Fruit fly (Drosophila melanogaster) S2 (cell line): ENCODE results near the gene sog.
A peak's percentile ranks its signal among the peaks of the same experiment; 100 is the strongest.

Source experiments
- CG8478 ChIP-seq: fragments of >200 bp; optimal IDR thresholded peaks from 2 replicates; lab custom pipeline; 2018
- CTCF ChIP-seq, 2 experiments: fragments of >200 bp; optimal IDR thresholded peaks; 2 replicates each; lab custom pipeline; 2018

sog gene

dm6 chrX:15609351-15609750 is 23.9 kb downstream of the sog start:
- no peak for TF ChIP-seq CG8478 (lab: Kevin White, UChicago)
- TF ChIP-seq CTCF (optimal IDR thresholded peaks at IDR 0.05; lab: Kevin White, UChicago): no peak

DNA sequence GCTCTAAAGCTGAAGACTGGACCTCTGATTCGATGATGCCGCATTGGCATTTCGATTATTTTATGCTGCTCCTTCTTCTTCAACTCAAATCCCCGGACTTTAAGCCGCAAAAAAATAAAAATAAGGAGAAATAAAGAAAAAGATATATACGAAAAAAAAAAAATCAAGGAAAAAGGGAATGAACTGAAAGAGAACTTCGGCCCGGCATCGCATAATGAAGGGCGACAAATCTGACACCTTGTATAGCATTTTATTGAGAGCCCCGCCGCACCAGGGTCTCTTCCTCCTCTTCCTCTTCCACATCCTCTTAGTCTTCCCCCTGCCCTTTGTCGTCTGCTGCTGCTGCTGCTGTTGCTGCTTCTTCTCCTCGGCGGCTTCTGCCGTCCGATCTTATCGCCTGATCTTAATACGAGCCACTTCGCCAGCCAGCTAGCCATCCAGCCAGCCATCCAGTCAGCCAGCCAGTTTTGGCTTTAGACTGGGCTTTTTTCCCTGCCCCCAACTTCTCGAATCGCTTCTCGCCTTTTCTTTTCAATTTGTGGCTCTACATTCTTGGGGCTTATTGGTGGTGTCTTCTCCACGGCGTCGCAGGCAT is 24.4 kb downstream of the sog start:
- no peak for TF ChIP-seq CTCF (optimal IDR thresholded peaks at IDR 0.05; lab: Kevin White, UChicago)
- TF ChIP-seq CG8478 (lab: Kevin White, UChicago): no peak

- no peak for TF ChIP-seq CTCF (optimal IDR thresholded peaks at IDR 0.05; lab: Kevin White, UChicago)
- no peak for TF ChIP-seq CG8478 (lab: Kevin White, UChicago)
Observed at dm6 chrX:15602438-15602837, 30.8 kb downstream of the sog start.

dm6 chrX:15601285-15601684 is 31.9 kb downstream of the sog start:
- TF ChIP-seq CTCF (optimal IDR thresholded peaks at IDR 0.05; lab: Kevin White, UChicago) (no peak), CG8478 (lab: Kevin White, UChicago) (no peak)

dm6 chrX:15599697-15600096 is 33.5 kb downstream of the sog start:
- no peak for TF ChIP-seq CTCF (optimal IDR thresholded peaks at IDR 0.05; lab: Kevin White, UChicago)
- no peak for TF ChIP-seq CG8478 (lab: Kevin White, UChicago)

- TF ChIP-seq CTCF (optimal IDR thresholded peaks at IDR 0.05; lab: Kevin White, UChicago) (peak; percentile 78 to 92), CG8478 (lab: Kevin White, UChicago) (no peak)
Observed at dm6 chrX:15594230-15594857, 38.9 kb downstream of the sog start.

dm6 chrX:15593477-15594229 is 39.6 kb downstream of the sog start, which contains the start of gene Chsy:
Chsy (minus strand) TSS chrX:15593534.
- TF ChIP-seq CG8478 (lab: Kevin White, UChicago): no peak
- TF ChIP-seq CTCF (optimal IDR thresholded peaks at IDR 0.05; lab: Kevin White, UChicago): no peak

DNA sequence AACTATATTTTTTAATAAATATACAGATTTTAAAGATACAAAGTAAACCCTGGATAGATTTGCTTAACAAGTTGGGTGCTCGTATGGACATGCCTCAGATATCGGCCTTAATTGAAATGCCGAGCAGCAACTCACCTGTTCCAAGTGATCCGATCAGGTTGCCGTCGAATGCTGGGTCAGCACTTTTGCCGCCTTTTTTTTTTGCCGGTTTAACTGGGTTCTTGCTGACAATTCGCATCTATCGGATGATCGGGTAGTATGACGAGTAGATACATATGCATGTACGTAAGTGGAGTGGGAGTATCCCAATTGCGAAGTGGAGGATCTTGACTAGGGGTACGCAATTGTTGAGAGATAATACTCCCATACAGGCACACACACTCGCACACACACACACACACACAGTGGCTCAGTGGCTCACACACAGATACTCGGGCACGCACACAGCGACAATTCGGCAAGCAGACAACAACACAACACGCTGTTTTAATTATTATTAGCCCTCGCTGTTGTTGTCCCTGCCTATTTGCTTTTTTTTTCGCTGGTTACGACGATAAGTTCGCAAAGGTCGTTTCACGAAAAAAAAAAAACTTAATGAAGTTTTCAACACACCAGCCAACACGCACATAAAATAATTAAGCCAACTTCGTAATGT is 40.3 kb downstream of the sog start:
- TF ChIP-seq CTCF (optimal IDR thresholded peaks at IDR 0.05; lab: Kevin White, UChicago) (no peak), CG8478 (lab: Kevin White, UChicago) (no peak)

- TF ChIP-seq CTCF (optimal IDR thresholded peaks at IDR 0.05; lab: Kevin White, UChicago) (no peak), CG8478 (lab: Kevin White, UChicago) (no peak)
Observed at dm6 chrX:15591721-15592491, 41.3 kb downstream of the sog start.

DNA sequence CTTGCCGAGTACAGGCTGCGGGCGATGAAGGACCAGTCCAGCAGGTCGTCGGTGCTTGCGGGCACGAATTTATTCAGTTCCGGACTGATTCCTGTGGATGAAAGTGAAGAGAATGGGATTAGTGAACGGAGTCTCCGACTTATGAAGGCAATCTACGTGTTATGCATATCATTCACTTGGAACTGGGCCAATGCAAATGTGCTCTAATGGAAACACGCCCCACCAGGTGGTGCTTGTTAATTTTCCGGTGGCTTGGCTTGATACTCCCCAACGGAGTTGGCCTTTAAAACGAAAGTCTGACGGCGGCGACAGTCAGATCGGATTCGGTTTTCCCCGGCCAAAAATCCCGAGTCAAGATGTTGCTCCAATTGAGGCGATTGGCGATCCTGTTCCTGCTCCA is 45.8 kb downstream of the sog start, which contains the start of gene Alp11:
Alp11 (plus strand) TSS at position 301 of the 400 bp plus-strand sequence.
- TF ChIP-seq CTCF (optimal IDR thresholded peaks at IDR 0.05; lab: Kevin White, UChicago) (no peak), CG8478 (lab: Kevin White, UChicago) (no peak)

DNA sequence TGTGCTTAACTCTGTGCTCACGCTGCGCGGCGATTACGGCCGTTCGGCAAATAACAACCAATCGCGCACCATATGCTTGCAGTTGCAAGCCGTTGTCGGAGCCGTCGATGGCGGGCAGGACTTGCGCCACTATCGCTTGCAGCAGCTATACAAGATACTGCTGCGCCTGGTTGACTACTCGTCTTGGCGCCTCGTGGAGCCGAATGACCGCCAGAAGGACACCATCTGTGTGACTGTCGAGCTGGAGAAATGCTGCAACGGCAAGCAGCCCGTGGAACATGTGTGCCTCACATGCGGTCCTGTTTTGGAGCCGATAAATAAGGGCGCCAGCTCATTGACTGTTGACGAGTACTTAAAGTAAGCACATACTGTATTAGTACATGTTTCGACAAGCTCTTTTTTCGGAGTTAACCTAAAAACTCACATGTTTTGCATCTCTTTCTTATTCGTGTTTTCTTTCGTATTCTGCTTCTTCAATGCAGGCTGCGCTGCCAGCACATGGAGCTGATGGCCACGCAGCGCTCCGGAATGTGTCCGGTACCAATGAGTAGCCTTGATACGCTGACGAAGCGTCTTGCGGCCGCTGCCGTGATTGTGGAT is 49.3 kb downstream of the sog start:
- no peak for TF ChIP-seq CG8478 (lab: Kevin White, UChicago)
- TF ChIP-seq CTCF (optimal IDR thresholded peaks at IDR 0.05; lab: Kevin White, UChicago): no peak

- no peak for TF ChIP-seq CTCF (optimal IDR thresholded peaks at IDR 0.05; lab: Kevin White, UChicago)
Observed at dm6 chrX:15582853-15583252, 50.4 kb downstream of the sog start, which contains the start of the genes CG9215 and CG8097. CG9215 (minus strand) TSS chrX:15582874. CG8097 (plus strand) TSS chrX:15583159.

dm6 chrX:15579579-15579978 is 53.7 kb downstream of the sog start:
- no peak for TF ChIP-seq CG8478 (lab: Kevin White, UChicago)
- no peak for TF ChIP-seq CTCF (optimal IDR thresholded peaks at IDR 0.05; lab: Kevin White, UChicago)

DNA sequence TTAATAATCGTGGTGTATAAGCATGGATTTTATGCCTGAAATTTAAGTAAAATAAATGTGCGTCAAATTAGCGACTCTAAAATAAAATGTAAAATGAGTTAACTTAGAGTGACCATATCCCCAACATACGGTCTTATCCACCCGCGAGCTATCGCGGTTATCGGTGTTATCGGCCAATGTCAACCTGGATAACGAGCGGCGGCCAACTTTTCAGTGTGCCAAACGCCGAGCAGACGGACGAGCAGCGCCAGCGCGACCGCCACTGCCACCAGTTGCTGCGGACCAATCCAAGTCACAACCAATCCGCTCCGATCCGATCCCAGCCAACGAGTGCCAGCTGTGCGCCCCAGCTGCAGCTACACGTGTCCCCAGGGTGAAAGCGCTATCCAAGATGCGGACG is 55.2 kb downstream of the sog start, which contains the start of the genes cerv and CG7872:
cerv (minus strand) TSS at position 129 of the 400 bp plus-strand sequence.
CG7872 (plus strand) TSS at position 163 of the 400 bp plus-strand sequence.
- TF ChIP-seq CG8478 (lab: Kevin White, UChicago): no peak
- peak in 1 of 2 experiments; percentile 2 for TF ChIP-seq CTCF (optimal IDR thresholded peaks at IDR 0.05; lab: Kevin White, UChicago)
